Worm (Caenorhabditis elegans): ENCODE results near the gene srh-183.

DNA sequence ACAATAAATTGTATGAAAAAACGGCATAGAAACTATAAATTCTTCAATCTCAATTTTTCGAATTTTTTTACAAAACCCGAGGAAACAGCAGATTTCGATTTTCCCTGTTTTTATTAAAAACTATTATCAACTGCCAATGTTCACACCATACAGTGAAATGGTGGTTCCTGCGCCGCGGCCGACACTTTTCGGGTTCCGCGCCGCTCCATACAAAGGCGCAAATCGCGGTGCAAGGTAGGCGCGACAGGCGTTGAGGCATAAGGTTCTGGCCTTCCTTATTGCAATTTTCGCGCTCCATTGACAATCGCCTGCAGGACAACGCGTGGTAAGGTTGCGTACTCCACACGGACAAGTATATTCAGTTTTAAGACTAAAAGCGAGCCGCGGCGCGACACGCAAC is 8.7 kb upstream of the srh-183 start:
- no peak for TF ChIP-seq dao-5 (tag; optimal IDR thresholded peaks at IDR 0.05)
- TF ChIP-seq W03F9.2 (tag; optimal IDR thresholded peaks at IDR 0.05) = no peak
